Fruit fly (Drosophila melanogaster) whole organism, embryonic: Measurements from ENCODE around the gene Gale.

Experiments used
- ATbp ChIP-seq: fragments of 200-800 bp; sonication (Bioruptor generic); optimal IDR thresholded peaks from 2 replicates; lab custom pipeline; 2017; ENCODE audit warnings: missing biosample characterization, mild to moderate bottlenecking, missing genetic modification characterization, missing genetic modification reagents
- Aef1 ChIP-seq: fragments of 200-800 bp; sonication (Bioruptor generic); IDR thresholded peaks from 3 replicates; pipeline ENCODE4 v1.3.6; 2022; ENCODE audit warnings: missing biosample characterization, missing genetic modification characterization
- Antp ChIP-seq: fragments of 200-800 bp; sonication (Bioruptor generic); optimal IDR thresholded peaks from 3 replicates; lab custom pipeline; 2016; ENCODE audit warnings: missing biosample characterization, missing genetic modification characterization
- Atf3 ChIP-seq: fragments of 200-800 bp; sonication (Bioruptor generic); optimal IDR thresholded peaks from 3 replicates; lab custom pipeline; 2016; ENCODE audit warnings: missing biosample characterization, missing genetic modification characterization
- CG10654 ChIP-seq: fragments of 200-800 bp; sonication (Bioruptor generic); optimal IDR thresholded peaks from 2 replicates; lab custom pipeline; 2016; ENCODE audit warnings: missing biosample characterization, missing genetic modification characterization
- CG10959 ChIP-seq: fragments of 200-800 bp; sonication (Bioruptor generic); IDR thresholded peaks from 2 replicates; pipeline ENCODE4 v1.3.6; 2022; ENCODE audit warnings: missing biosample characterization, missing genetic modification characterization
- CG11723 ChIP-seq: fragments of 200-800 bp; sonication (Bioruptor generic); optimal IDR thresholded peaks from 2 replicates; lab custom pipeline; 2017; ENCODE audit warnings: missing biosample characterization, mild to moderate bottlenecking, missing genetic modification characterization
- CG1233 ChIP-seq: fragments of 200-800 bp; sonication (Bioruptor generic); optimal IDR thresholded peaks from 4 replicates; lab custom pipeline; 2018; ENCODE audit warnings: missing biosample characterization, mild to moderate bottlenecking, missing genetic modification characterization
- CG12744 ChIP-seq: fragments of 200-800 bp; sonication (Bioruptor generic); optimal IDR thresholded peaks from 2 replicates; lab custom pipeline; 2016; ENCODE audit warnings: missing biosample characterization, missing genetic modification characterization
- CG13775 ChIP-seq: fragments of 200-800 bp; sonication (Bioruptor generic); optimal IDR thresholded peaks from 3 replicates; lab custom pipeline; 2017; ENCODE audit warnings: missing biosample characterization, mild to moderate bottlenecking, missing genetic modification characterization
- CG14014 ChIP-seq: fragments of 200-800 bp; sonication (Bioruptor generic); IDR thresholded peaks from 2 replicates; pipeline ENCODE4 v1.3.6; 2022; ENCODE audit warnings: missing biosample characterization, missing genetic modification characterization
- CG15011 ChIP-seq: fragments of 200-800 bp; sonication (Bioruptor generic); optimal IDR thresholded peaks from 3 replicates; lab custom pipeline; 2018; ENCODE audit warnings: missing biosample characterization, mild to moderate bottlenecking, missing genetic modification characterization
- CG1529 ChIP-seq: fragments of 200-800 bp; sonication (Bioruptor generic); optimal IDR thresholded peaks from 3 replicates; lab custom pipeline; 2018; ENCODE audit warnings: missing biosample characterization, missing genetic modification characterization
- CG15601 ChIP-seq: fragments of 200-800 bp; sonication (Bioruptor generic); optimal IDR thresholded peaks from 3 replicates; lab custom pipeline; 2019; ENCODE audit warnings: missing biosample characterization, mild to moderate bottlenecking, missing genetic modification characterization, moderate library complexity
- CG1602 ChIP-seq: fragments of 200-800 bp; sonication (Bioruptor generic); optimal IDR thresholded peaks from 3 replicates; lab custom pipeline; 2016; ENCODE audit warnings: missing biosample characterization, missing genetic modification characterization
- CG2712 ChIP-seq: fragments of 200-800 bp; optimal IDR thresholded peaks from 3 replicates; lab custom pipeline; 2019; ENCODE audit warnings: missing biosample characterization, mild to moderate bottlenecking, missing genetic modification characterization, moderate library complexity
- CG30020 ChIP-seq: fragments of 200-800 bp; optimal IDR thresholded peaks from 2 replicates; lab custom pipeline; 2019; ENCODE audit warnings: missing biosample characterization, mild to moderate bottlenecking, missing genetic modification characterization, moderate library complexity
- CG31365 ChIP-seq: fragments of 200-800 bp; sonication (Bioruptor generic); optimal IDR thresholded peaks from 2 replicates; lab custom pipeline; 2018; ENCODE audit warnings: missing biosample characterization, mild to moderate bottlenecking, missing genetic modification characterization
- CG32772 ChIP-seq: fragments of 200-800 bp; sonication (Bioruptor generic); IDR thresholded peaks from 2 replicates; pipeline ENCODE4 v1.3.6; 2022; ENCODE audit warnings: missing biosample characterization, missing genetic modification characterization
- CG3281 ChIP-seq: fragments of 200-800 bp; sonication (Bioruptor generic); optimal IDR thresholded peaks from 3 replicates; lab custom pipeline; 2017; ENCODE audit warnings: missing biosample characterization, mild to moderate bottlenecking, missing genetic modification characterization
- CG5180 ChIP-seq: fragments of 200-800 bp; sonication (Bioruptor generic); optimal IDR thresholded peaks from 3 replicates; lab custom pipeline; 2017; ENCODE audit warnings: missing biosample characterization, missing genetic modification characterization, mild to moderate bottlenecking, moderate library complexity, missing genetic modification reagents
- CG6683 ChIP-seq: fragments of 200-800 bp; sonication (Bioruptor generic); optimal IDR thresholded peaks from 2 replicates; lab custom pipeline; 2017; ENCODE audit warnings: missing biosample characterization, mild to moderate bottlenecking, missing genetic modification characterization, missing genetic modification reagents
- CG7745 ChIP-seq: fragments of 200-800 bp; sonication (Bioruptor generic); optimal IDR thresholded peaks from 2 replicates; lab custom pipeline; 2018; ENCODE audit warnings: missing biosample characterization, mild to moderate bottlenecking, missing genetic modification characterization, moderate library complexity
- CG8089 ChIP-seq: fragments of 200-800 bp; sonication (Bioruptor generic); optimal IDR thresholded peaks from 3 replicates; lab custom pipeline; 2016; ENCODE audit warnings: missing biosample characterization, missing genetic modification characterization
- CG8765 ChIP-seq: fragments of 200-800 bp; sonication (Bioruptor generic); IDR thresholded peaks from 2 replicates; pipeline ENCODE4 v1.3.6; 2022; ENCODE audit warnings: missing biosample characterization, missing genetic modification characterization
- CG9609 ChIP-seq: fragments of 200-800 bp; sonication (Bioruptor generic); optimal IDR thresholded peaks from 3 replicates; lab custom pipeline; 2016; ENCODE audit warnings: missing biosample characterization, missing genetic modification characterization
- D ChIP-seq, 2 experiments: fragments of 200-800 bp in 1 of 2; fragments of >200 bp in 1 of 2; sonication (Bioruptor generic) in 1 of 2; optimal IDR thresholded peaks; 2 replicates in 1 of 2; 3 replicates in 1 of 2; lab custom pipeline; 2017; ENCODE audit warnings: mild to moderate bottlenecking in 1 of 2, missing biosample characterization in 1 of 2, missing genetic modification characterization in 1 of 2, missing genetic modification reagents in 1 of 2
- HmgZ ChIP-seq: fragments of 200-800 bp; sonication (Bioruptor generic); optimal IDR thresholded peaks from 2 replicates; lab custom pipeline; 2018; ENCODE audit warnings: missing biosample characterization, mild to moderate bottlenecking, missing genetic modification characterization
- Max ChIP-seq: fragments of 200-800 bp; sonication (Bioruptor generic); optimal IDR thresholded peaks from 2 replicates; lab custom pipeline; 2016; ENCODE audit warnings: missing biosample characterization, mild to moderate bottlenecking, missing genetic modification characterization
- Optix ChIP-seq: fragments of 200-800 bp; sonication (Bioruptor generic); IDR thresholded peaks from 3 replicates; pipeline ENCODE4 v1.3.6; 2022; ENCODE audit warnings: missing biosample characterization, missing genetic modification characterization
- Sry-β ChIP-seq: fragments of 200-800 bp; sonication (Bioruptor generic); optimal IDR thresholded peaks from 2 replicates; lab custom pipeline; 2018; ENCODE audit warnings: missing biosample characterization, mild to moderate bottlenecking, missing genetic modification characterization, moderate library complexity
- Sry-δ ChIP-seq: fragments of 200-800 bp; sonication (Bioruptor generic); optimal IDR thresholded peaks from 2 replicates; lab custom pipeline; 2016; ENCODE audit warnings: missing biosample characterization, missing genetic modification characterization
- ap ChIP-seq: fragments of 200-800 bp; sonication (Bioruptor generic); IDR thresholded peaks from 2 replicates; pipeline ENCODE4 v1.3.6; 2022; ENCODE audit warnings: missing biosample characterization, missing genetic modification characterization
- bab2 ChIP-seq: fragments of 200-800 bp; sonication (Bioruptor generic); optimal IDR thresholded peaks from 2 replicates; lab custom pipeline; 2016; ENCODE audit warnings: missing biosample characterization, missing genetic modification characterization
- bowl ChIP-seq: fragments of 200-800 bp; sonication (Bioruptor generic); IDR thresholded peaks from 2 replicates; pipeline ENCODE4 v1.3.6; 2022; ENCODE audit warnings: missing biosample characterization, missing genetic modification characterization
- cas ChIP-seq: fragments of 200-800 bp; sonication (Bioruptor generic); IDR thresholded peaks from 2 replicates; pipeline ENCODE4 v1.3.6; 2022; ENCODE audit warnings: missing biosample characterization, missing genetic modification characterization
- dan ChIP-seq: fragments of 200-800 bp; sonication (Bioruptor generic); IDR thresholded peaks from 2 replicates; pipeline ENCODE4 v1.3.6; 2022; ENCODE audit warnings: missing biosample characterization, missing genetic modification characterization
- dati ChIP-seq: fragments of 200-800 bp; sonication (Bioruptor generic); IDR thresholded peaks from 2 replicates; pipeline ENCODE4 v1.3.6; 2022; ENCODE audit warnings: missing biosample characterization, missing genetic modification characterization
- fd96Cb ChIP-seq: fragments of 200-800 bp; sonication (Bioruptor generic); optimal IDR thresholded peaks from 2 replicates; lab custom pipeline; 2018; ENCODE audit warnings: missing biosample characterization, mild to moderate bottlenecking, missing genetic modification characterization, moderate library complexity
- kni ChIP-seq: fragments of 200-800 bp; sonication (Bioruptor generic); optimal IDR thresholded peaks from 3 replicates; lab custom pipeline; 2017; ENCODE audit warnings: mild to moderate bottlenecking, missing biosample characterization, missing genetic modification reagents, missing genetic modification characterization
- knrl ChIP-seq: fragments of 200-800 bp; sonication (Bioruptor generic); IDR thresholded peaks from 3 replicates; pipeline ENCODE4 v1.3.6; 2022; ENCODE audit warnings: missing biosample characterization, missing genetic modification characterization; ENCODE audit not compliant: partially characterized antibody
- nerfin-1 ChIP-seq: fragments of 200-800 bp; sonication (Bioruptor generic); optimal IDR thresholded peaks from 3 replicates; lab custom pipeline; 2019; ENCODE audit warnings: missing biosample characterization, mild to moderate bottlenecking, missing genetic modification characterization, moderate library complexity
- nmo ChIP-seq: fragments of 200-800 bp; sonication (Bioruptor generic); optimal IDR thresholded peaks from 2 replicates; lab custom pipeline; 2018; ENCODE audit warnings: missing biosample characterization, mild to moderate bottlenecking, missing genetic modification characterization, moderate library complexity
- peb ChIP-seq: fragments of 200-800 bp; sonication (Bioruptor generic); IDR thresholded peaks from 2 replicates; pipeline ENCODE4 v1.3.6; 2022; ENCODE audit warnings: missing biosample characterization, missing genetic modification characterization
- psq ChIP-seq: fragments of 200-800 bp; sonication (Bioruptor generic); optimal IDR thresholded peaks from 2 replicates; lab custom pipeline; 2017; ENCODE audit warnings: missing biosample characterization, missing genetic modification characterization
- sens ChIP-seq: fragments of 200-800 bp; sonication (Bioruptor generic); peaks from one replicate; lab custom pipeline; 2016; ENCODE audit warnings: missing biosample characterization, missing genetic modification characterization
- seq ChIP-seq: fragments of 200-800 bp; sonication (Bioruptor generic); IDR thresholded peaks from 2 replicates; pipeline ENCODE4 v1.3.6; 2022; ENCODE audit warnings: missing biosample characterization, missing genetic modification characterization
- toy ChIP-seq: fragments of 200-800 bp; sonication (Bioruptor generic); IDR thresholded peaks from 2 replicates; pipeline ENCODE4 v1.3.6; 2022; ENCODE audit warnings: missing biosample characterization, missing genetic modification characterization
- tup ChIP-seq: fragments of 200-800 bp; sonication (Bioruptor generic); optimal IDR thresholded peaks from 2 replicates; lab custom pipeline; 2016; ENCODE audit warnings: missing biosample characterization, mild to moderate bottlenecking, missing genetic modification characterization, moderate library complexity
- usp ChIP-seq: fragments of >200 bp; optimal IDR thresholded peaks from 2 replicates; lab custom pipeline; 2017; ENCODE audit warnings: missing biosample characterization, missing genetic modification characterization

The Gale gene

dm6 chr3L:640324-640974 lies 7.9 kb upstream of the Gale start (continued):
- peak; percentile 85 for TF ChIP-seq Antp (GFP tag; lab: Kevin White, UChicago)
- peak; percentile 75 for TF ChIP-seq CG10654 (GFP tag; lab: Kevin White, UChicago)
- TF ChIP-seq CG2712 (tag; lab: Kevin White, UChicago) = peak; percentile 92
- no peak for TF ChIP-seq knrl
- TF ChIP-seq psq (GFP tag; lab: Kevin White, UChicago) = peak; percentile 92
- peak; percentile 86 for TF ChIP-seq bab2 (GFP tag; lab: Kevin White, UChicago)
- TF ChIP-seq CG31365 (tag; lab: Kevin White, UChicago) = peak; percentile 7
- TF ChIP-seq dan = no peak; the same call in 1 of the 2 replicates
- TF ChIP-seq Aef1 (GFP tag; lab: Robert Waterston, UW) = peak; percentile 60
- peak; percentile 86 for TF ChIP-seq fd96Cb (tag; lab: Kevin White, UChicago)
- TF ChIP-seq tup (GFP tag; lab: Kevin White, UChicago) = peak; percentile 18
- TF ChIP-seq CG15011 (GFP tag; lab: Kevin White, UChicago) = peak; percentile 74
- peak; percentile 88 for TF ChIP-seq CG1233
- peak; percentile 79 for TF ChIP-seq CG3281 (GFP tag; lab: Kevin White, UChicago)
- TF ChIP-seq seq (GFP tag; lab: Robert Waterston, UW) = peak; percentile 71
- TF ChIP-seq dati (GFP tag; lab: Robert Waterston, UW) = no peak
- peak; percentile 48 for TF ChIP-seq CG14014 (GFP tag; lab: Robert Waterston, UW)
- peak; percentile 78 for TF ChIP-seq CG1529 (GFP tag; lab: Kevin White, UChicago)
- TF ChIP-seq CG32772 (GFP tag; lab: Robert Waterston, UW) = peak; percentile 69
- TF ChIP-seq ATbp (GFP tag; lab: Kevin White, UChicago) = peak; percentile 83
- peak; percentile 72 for TF ChIP-seq ap
- TF ChIP-seq Sry-δ (GFP tag; lab: Kevin White, UChicago) = peak; percentile 47
- peak; percentile 79 for TF ChIP-seq CG11723 (GFP tag; lab: Kevin White, UChicago)
- TF ChIP-seq usp (GFP tag; lab: Kevin White, UChicago) = no peak
- peak; percentile 88 for TF ChIP-seq CG8765 (GFP tag; lab: Robert Waterston, UW)
- peak; percentile 86 for TF ChIP-seq CG13775
- peak; percentile 65 for TF ChIP-seq peb (GFP tag; lab: Robert Waterston, UW)
- TF ChIP-seq Optix (GFP tag; lab: Robert Waterston, UW) = peak; percentile 78
- TF ChIP-seq kni (GFP tag; lab: Kevin White, UChicago) = peak; percentile 86
- TF ChIP-seq bowl (GFP tag; lab: Robert Waterston, UW) = peak; percentile 47; the same call in 1 of the 2 replicates
- peak; percentile 87 for TF ChIP-seq Atf3 (GFP tag; lab: Kevin White, UChicago)
- TF ChIP-seq toy (GFP tag; lab: Robert Waterston, UW) = no peak
- TF ChIP-seq Max (GFP tag; lab: Kevin White, UChicago) = peak; percentile 79
- TF ChIP-seq D (optimal IDR thresholded peaks at IDR 0.05; lab: Kevin White, UChicago) = no peak
- TF ChIP-seq D (GFP tag; optimal IDR thresholded peaks at IDR 0.05; lab: Kevin White, UChicago) = peak; percentile 90
- TF ChIP-seq sens (GFP tag; lab: Kevin White, UChicago) = peak; percentile 99
- no peak for TF ChIP-seq Sry-β (GFP tag; lab: Kevin White, UChicago)
- peak; percentile 81 for TF ChIP-seq nerfin-1 (tag; lab: Kevin White, UChicago)
- TF ChIP-seq CG10959 (GFP tag; lab: Robert Waterston, UW) = peak; percentile 80
- TF ChIP-seq CG8089 = peak; percentile 80
- TF ChIP-seq nmo (GFP tag; lab: Kevin White, UChicago) = peak; percentile 91
- peak; percentile 75 for TF ChIP-seq CG5180 (GFP tag; lab: Kevin White, UChicago)
- TF ChIP-seq CG6683 (GFP tag; lab: Kevin White, UChicago) = peak; percentile 57
- peak; percentile 80 for TF ChIP-seq CG9609 (GFP tag; lab: Kevin White, UChicago)
- TF ChIP-seq CG12744 = peak; percentile 85
- peak; percentile 31; the same call in 1 of the 2 replicates for TF ChIP-seq cas (GFP tag; lab: Robert Waterston, UW)
- peak; percentile 54 for TF ChIP-seq CG7745
- peak; percentile 77 for TF ChIP-seq CG1602 (GFP tag; lab: Kevin White, UChicago)
- TF ChIP-seq CG30020 (tag; lab: Kevin White, UChicago) = peak; percentile 47
- peak; percentile 51 for TF ChIP-seq HmgZ (tag; lab: Kevin White, UChicago)
- peak; percentile 88 for TF ChIP-seq CG15601
